Fruit fly (Drosophila melanogaster) whole organism, embryonic: ENCODE data around the gene soti.

Experiments used
- B-H1 ChIP-seq: fragments of 200-800 bp; sonication (Bioruptor generic); IDR thresholded peaks from 3 replicates; pipeline ENCODE4 v1.3.6; 2022; ENCODE audit warnings: missing biosample characterization, missing genetic modification characterization
- Blimp-1 ChIP-seq: fragments of 200-800 bp; sonication (Bioruptor generic); optimal IDR thresholded peaks from 3 replicates; lab custom pipeline; 2018; ENCODE audit warnings: missing biosample characterization, missing genetic modification characterization, mild to moderate bottlenecking, moderate library complexity, missing genetic modification reagents
- CG10209 ChIP-seq: fragments of 200-800 bp; sonication (Bioruptor generic); optimal IDR thresholded peaks from 3 replicates; lab custom pipeline; 2017; ENCODE audit warnings: missing biosample characterization, mild to moderate bottlenecking, missing genetic modification characterization, missing genetic modification reagents
- CG12299 ChIP-seq: fragments of 200-800 bp; sonication (Bioruptor generic); optimal IDR thresholded peaks from 2 replicates; lab custom pipeline; 2018; ENCODE audit warnings: missing biosample characterization, mild to moderate bottlenecking, missing genetic modification characterization
- CG13287 ChIP-seq: fragments of 200-800 bp; sonication (Bioruptor generic); IDR thresholded peaks from 2 replicates; pipeline ENCODE4 v1.3.6; 2022; ENCODE audit warnings: missing biosample characterization, missing genetic modification characterization; ENCODE audit not compliant: partially characterized antibody
- CG14667 ChIP-seq: fragments of 200-800 bp; sonication (Bioruptor generic); IDR thresholded peaks from 2 replicates; pipeline ENCODE4 v1.3.6; 2022; ENCODE audit warnings: missing biosample characterization, missing genetic modification characterization
- CG15011 ChIP-seq: fragments of 200-800 bp; sonication (Bioruptor generic); optimal IDR thresholded peaks from 3 replicates; lab custom pipeline; 2018; ENCODE audit warnings: missing biosample characterization, mild to moderate bottlenecking, missing genetic modification characterization
- CG3838 ChIP-seq: fragments of 200-800 bp; sonication (Bioruptor generic); optimal IDR thresholded peaks from 3 replicates; lab custom pipeline; 2016; ENCODE audit warnings: missing biosample characterization, missing genetic modification characterization
- CG4854 ChIP-seq: fragments of 200-800 bp; sonication (Bioruptor generic); optimal IDR thresholded peaks from 2 replicates; lab custom pipeline; 2016; ENCODE audit warnings: missing biosample characterization, missing genetic modification characterization, inconsistent platforms
- CG5953 ChIP-seq: fragments of 200-800 bp; sonication (Bioruptor generic); IDR thresholded peaks from 2 replicates; pipeline ENCODE4 v1.3.6; 2022; ENCODE audit warnings: missing biosample characterization, missing genetic modification characterization
- CG6765 ChIP-seq: fragments of 200-800 bp; sonication (Bioruptor generic); optimal IDR thresholded peaks from 3 replicates; lab custom pipeline; 2017; ENCODE audit warnings: missing biosample characterization, mild to moderate bottlenecking, missing genetic modification characterization
- CG9215 ChIP-seq: fragments of 200-800 bp; sonication (Bioruptor generic); IDR thresholded peaks from 2 replicates; pipeline ENCODE4 v1.3.6; 2022; ENCODE audit warnings: missing biosample characterization, missing genetic modification characterization
- CG9609 ChIP-seq: fragments of 200-800 bp; sonication (Bioruptor generic); optimal IDR thresholded peaks from 3 replicates; lab custom pipeline; 2016; ENCODE audit warnings: missing biosample characterization, missing genetic modification characterization
- CTCF ChIP-seq: fragments of 200-800 bp; sonication (Bioruptor generic); optimal IDR thresholded peaks from 2 replicates; lab custom pipeline; 2017; ENCODE audit warnings: missing biosample characterization, mild to moderate bottlenecking, missing genetic modification characterization, moderate library complexity
- Chrac-16 ChIP-seq: fragments of 200-800 bp; sonication (Bioruptor generic); optimal IDR thresholded peaks from 3 replicates; lab custom pipeline; 2016; ENCODE audit warnings: missing biosample characterization, missing genetic modification characterization
- CkIIα-i1 ChIP-seq: fragments of 200-800 bp; sonication (Bioruptor generic); IDR thresholded peaks from 2 replicates; pipeline ENCODE4 v1.3.6; 2022; ENCODE audit warnings: missing biosample characterization, missing genetic modification characterization
- Gug ChIP-seq: fragments of 200-800 bp; sonication (Bioruptor generic); IDR thresholded peaks from 4 replicates; pipeline ENCODE4 v1.3.6; 2022; ENCODE audit warnings: missing biosample characterization, missing genetic modification characterization
- HHEX ChIP-seq: fragments of 200-800 bp; sonication (Bioruptor generic); optimal IDR thresholded peaks from 3 replicates; lab custom pipeline; 2017; ENCODE audit warnings: missing biosample characterization, mild to moderate bottlenecking, missing genetic modification characterization, missing genetic modification reagents
- Hr39 ChIP-seq: fragments of >200 bp; optimal IDR thresholded peaks from 2 replicates; lab custom pipeline; 2017
- Med ChIP-seq: fragments of 200-800 bp; sonication (Bioruptor generic); peaks from one replicate; lab custom pipeline; 2016; ENCODE audit warnings: missing biosample characterization, missing genetic modification characterization, mild to moderate bottlenecking, inconsistent platforms, moderate library complexity
- Meics ChIP-seq: fragments of 200-800 bp; sonication (Bioruptor generic); optimal IDR thresholded peaks from 2 replicates; lab custom pipeline; 2017; ENCODE audit warnings: missing biosample characterization, mild to moderate bottlenecking, missing genetic modification characterization
- Side ChIP-seq: fragments of 200-800 bp; sonication (Bioruptor generic); optimal IDR thresholded peaks from 2 replicates; lab custom pipeline; 2016; ENCODE audit warnings: missing biosample characterization, missing genetic modification characterization
- YL-1 ChIP-seq: fragments of 200-800 bp; sonication (Bioruptor generic); optimal IDR thresholded peaks from 3 replicates; lab custom pipeline; 2017; ENCODE audit warnings: missing biosample characterization, mild to moderate bottlenecking, missing genetic modification characterization
- ase ChIP-seq: fragments of 200-800 bp; sonication (Bioruptor generic); IDR thresholded peaks from 3 replicates; pipeline ENCODE4 v1.3.6; 2022; ENCODE audit warnings: missing biosample characterization, missing genetic modification characterization
- az2 ChIP-seq: fragments of 200-800 bp; sonication (Bioruptor generic); optimal IDR thresholded peaks from 3 replicates; lab custom pipeline; 2016; ENCODE audit warnings: missing biosample characterization, missing genetic modification characterization
- bcd ChIP-seq: fragments of 200-800 bp; sonication (Bioruptor generic); optimal IDR thresholded peaks from 2 replicates; lab custom pipeline; 2017; ENCODE audit warnings: missing biosample characterization, mild to moderate bottlenecking, missing genetic modification characterization
- btn ChIP-seq: fragments of 200-800 bp; sonication (Bioruptor generic); optimal IDR thresholded peaks from 2 replicates; lab custom pipeline; 2016; ENCODE audit warnings: missing biosample characterization, missing genetic modification characterization
- cad ChIP-seq: fragments of >200 bp; optimal IDR thresholded peaks from 2 replicates; lab custom pipeline; 2017; ENCODE audit warnings: missing biosample characterization, missing genetic modification characterization
- danr ChIP-seq: fragments of 200-800 bp; sonication (Bioruptor generic); IDR thresholded peaks from 2 replicates; pipeline ENCODE4 v1.3.6; 2022; ENCODE audit warnings: missing biosample characterization, missing genetic modification characterization
- fd96Cb ChIP-seq: fragments of 200-800 bp; sonication (Bioruptor generic); optimal IDR thresholded peaks from 2 replicates; lab custom pipeline; 2018; ENCODE audit warnings: missing biosample characterization, mild to moderate bottlenecking, missing genetic modification characterization, moderate library complexity
- gcm ChIP-seq: fragments of 200-800 bp; sonication (Bioruptor generic); optimal IDR thresholded peaks from 2 replicates; lab custom pipeline; 2019; ENCODE audit warnings: missing biosample characterization, mild to moderate bottlenecking, missing genetic modification characterization, moderate library complexity
- gfzf ChIP-seq: fragments of 200-800 bp; sonication (Bioruptor generic); optimal IDR thresholded peaks from 2 replicates; lab custom pipeline; 2016; ENCODE audit warnings: missing biosample characterization, mild to moderate bottlenecking, missing genetic modification characterization, moderate library complexity
- gsb ChIP-seq: fragments of 200-800 bp; sonication (Bioruptor generic); IDR thresholded peaks from 2 replicates; pipeline ENCODE4 v1.3.6; 2022; ENCODE audit warnings: missing biosample characterization, missing genetic modification characterization
- gsb-n ChIP-seq: fragments of 200-800 bp; sonication (Bioruptor generic); optimal IDR thresholded peaks from 3 replicates; lab custom pipeline; 2018; ENCODE audit warnings: missing biosample characterization, mild to moderate bottlenecking, missing genetic modification characterization
- insv ChIP-seq, 2 experiments: fragments of 200-800 bp; sonication (Bioruptor generic); optimal IDR thresholded peaks; 3 replicates each; lab custom pipeline; 2016 to 2018; ENCODE audit warnings: missing biosample characterization in 2 of 2, missing genetic modification characterization in 2 of 2
- jing ChIP-seq: fragments of 200-800 bp; sonication (Bioruptor generic); optimal IDR thresholded peaks from 2 replicates; lab custom pipeline; 2018; ENCODE audit warnings: missing biosample characterization, mild to moderate bottlenecking, missing genetic modification characterization
- knrl ChIP-seq: fragments of 200-800 bp; sonication (Bioruptor generic); IDR thresholded peaks from 3 replicates; pipeline ENCODE4 v1.3.6; 2022; ENCODE audit warnings: missing biosample characterization, missing genetic modification characterization; ENCODE audit not compliant: partially characterized antibody
- lbe ChIP-seq: fragments of 200-800 bp; sonication (Bioruptor generic); optimal IDR thresholded peaks from 2 replicates; lab custom pipeline; 2016; ENCODE audit warnings: missing biosample characterization, mild to moderate bottlenecking, missing genetic modification characterization
- lilli ChIP-seq: fragments of 200-800 bp; sonication (Bioruptor generic); optimal IDR thresholded peaks from 3 replicates; lab custom pipeline; 2016; ENCODE audit warnings: missing biosample characterization, missing genetic modification characterization
- lola ChIP-seq, 3 experiments: fragments of >200 bp in 2 of 3; fragments of 200-800 bp in 1 of 3; sonication (Bioruptor generic) in 1 of 3; optimal IDR thresholded peaks; 2 replicates each; lab custom pipeline; 2017 to 2019; ENCODE audit warnings: missing biosample characterization in 3 of 3, missing genetic modification characterization in 3 of 3, mild to moderate bottlenecking in 1 of 3, moderate library complexity in 1 of 3
- nom ChIP-seq: fragments of 200-800 bp; sonication (Bioruptor generic); optimal IDR thresholded peaks from 2 replicates; lab custom pipeline; 2017; ENCODE audit warnings: missing biosample characterization, missing genetic modification characterization, mild to moderate bottlenecking, moderate library complexity, missing genetic modification reagents
- phol ChIP-seq: fragments of 200-800 bp; sonication (Bioruptor generic); optimal IDR thresholded peaks from 3 replicates; lab custom pipeline; 2018; ENCODE audit warnings: missing biosample characterization, mild to moderate bottlenecking, missing genetic modification characterization, moderate library complexity
- pnt ChIP-seq: fragments of 200-800 bp; sonication (Bioruptor generic); optimal IDR thresholded peaks from 3 replicates; lab custom pipeline; 2016; ENCODE audit warnings: missing biosample characterization, missing genetic modification characterization
- schlank ChIP-seq: fragments of 200-800 bp; sonication (Bioruptor generic); optimal IDR thresholded peaks from 2 replicates; lab custom pipeline; 2018; ENCODE audit warnings: missing biosample characterization, mild to moderate bottlenecking, missing genetic modification characterization
- sqz ChIP-seq: fragments of 200-800 bp; sonication (Bioruptor generic); optimal IDR thresholded peaks from 3 replicates; lab custom pipeline; 2018; ENCODE audit warnings: missing biosample characterization, mild to moderate bottlenecking, missing genetic modification characterization
- stc ChIP-seq: fragments of 200-800 bp; sonication (Bioruptor generic); IDR thresholded peaks from 2 replicates; pipeline ENCODE4 v1.3.6; 2022; ENCODE audit warnings: missing biosample characterization, missing genetic modification characterization
- sug ChIP-seq: fragments of 200-800 bp; optimal IDR thresholded peaks from 2 replicates; lab custom pipeline; 2019; ENCODE audit warnings: missing biosample characterization, mild to moderate bottlenecking, missing genetic modification characterization, moderate library complexity
- zf30C ChIP-seq: fragments of 200-800 bp; sonication (Bioruptor generic); optimal IDR thresholded peaks from 3 replicates; lab custom pipeline; 2018; ENCODE audit warnings: missing biosample characterization, mild to moderate bottlenecking, missing genetic modification characterization

soti gene

DNA sequence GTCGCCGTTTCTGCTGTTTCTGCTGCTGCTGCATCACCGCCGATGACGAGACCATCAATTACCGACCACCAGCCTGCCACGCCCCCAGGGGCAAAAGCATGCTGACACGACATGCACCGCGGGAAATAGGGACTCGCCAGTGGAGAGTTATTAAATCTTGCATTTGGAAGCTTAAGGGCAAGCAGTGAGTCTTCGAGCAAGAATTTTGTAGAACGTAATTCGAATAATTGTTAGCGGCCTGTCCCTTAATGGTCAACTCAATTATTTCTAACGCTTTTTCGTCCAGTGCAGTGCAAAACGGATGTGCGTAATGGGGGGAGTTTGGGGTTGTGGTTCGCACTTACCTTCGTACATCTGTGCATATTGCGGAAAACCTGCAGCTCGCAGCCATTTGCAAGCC, 17.9 kb upstream of the soti start:
- peak; percentile 8 for TF ChIP-seq lbe (GFP tag; lab: Kevin White, UChicago)
- no peak for TF ChIP-seq CG12299
- TF ChIP-seq Med (GFP tag; lab: Kevin White, UChicago): peak; percentile 29
- no peak for TF ChIP-seq gsb-n (tag; lab: Kevin White, UChicago)

DNA sequence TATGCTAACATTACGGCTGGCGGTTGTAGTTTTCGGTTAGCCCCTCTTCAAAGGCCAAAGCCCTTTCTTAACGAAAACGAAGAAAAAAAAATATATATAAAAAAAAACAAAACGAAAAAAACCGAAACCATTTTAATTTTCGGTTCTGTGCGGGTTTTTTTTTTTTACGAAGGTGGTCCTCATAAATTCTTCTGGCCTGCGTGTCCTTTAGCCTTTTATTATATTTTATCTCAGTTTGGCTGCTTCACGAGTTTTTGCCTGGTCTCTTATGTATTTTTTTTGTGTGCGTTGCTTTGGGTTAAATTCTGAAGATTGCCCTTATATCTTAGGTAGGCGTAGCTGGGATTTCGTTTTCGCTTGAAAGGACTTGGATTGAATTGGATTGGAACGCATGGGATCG, 17.1 kb upstream of the soti start:
- no peak for TF ChIP-seq CG6765 (GFP tag; lab: Kevin White, UChicago)
- no peak for TF ChIP-seq bcd (GFP tag; lab: Kevin White, UChicago)
- peak; percentile 16 for TF ChIP-seq nom (GFP tag; lab: Kevin White, UChicago)

DNA sequence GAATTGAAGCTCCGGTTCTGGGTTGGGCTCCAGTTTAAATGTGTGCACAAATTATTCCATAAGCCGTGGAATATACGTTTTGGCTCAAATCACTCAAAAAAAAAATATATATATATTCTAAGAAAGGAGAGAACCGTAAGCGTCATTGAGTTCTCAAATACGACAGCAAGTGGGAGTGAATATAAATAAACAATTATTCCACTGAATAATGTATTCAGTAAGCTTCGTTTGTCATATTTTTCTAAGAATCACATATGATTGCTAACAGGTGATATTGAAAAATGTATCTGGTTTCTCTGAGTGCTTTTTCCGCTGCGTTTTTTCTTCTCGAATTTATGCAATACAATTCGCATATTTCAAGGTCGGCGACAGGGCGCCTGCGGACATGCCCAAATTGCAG, 16.4 kb upstream of the soti start:
- TF ChIP-seq zf30C (GFP tag; lab: Kevin White, UChicago) (no peak), CG9215 (GFP tag; lab: Robert Waterston, UW) (no peak), knrl (GFP tag; lab: Robert Waterston, UW) (no peak), ase (GFP tag; lab: Robert Waterston, UW) (no peak), CG5953 (GFP tag; lab: Robert Waterston, UW) (no peak), sqz (GFP tag; lab: Kevin White, UChicago) (no peak), CG13287 (no peak), HHEX (no peak), gsb (GFP tag; lab: Robert Waterston, UW) (no peak), schlank (tag; lab: Kevin White, UChicago) (no peak), Blimp-1 (GFP tag; lab: Kevin White, UChicago) (no peak), Meics (GFP tag; lab: Kevin White, UChicago) (no peak), CTCF (GFP tag; lab: Kevin White, UChicago) (no peak), CG10209 (GFP tag; lab: Kevin White, UChicago) (no peak), Side (no peak)

DNA sequence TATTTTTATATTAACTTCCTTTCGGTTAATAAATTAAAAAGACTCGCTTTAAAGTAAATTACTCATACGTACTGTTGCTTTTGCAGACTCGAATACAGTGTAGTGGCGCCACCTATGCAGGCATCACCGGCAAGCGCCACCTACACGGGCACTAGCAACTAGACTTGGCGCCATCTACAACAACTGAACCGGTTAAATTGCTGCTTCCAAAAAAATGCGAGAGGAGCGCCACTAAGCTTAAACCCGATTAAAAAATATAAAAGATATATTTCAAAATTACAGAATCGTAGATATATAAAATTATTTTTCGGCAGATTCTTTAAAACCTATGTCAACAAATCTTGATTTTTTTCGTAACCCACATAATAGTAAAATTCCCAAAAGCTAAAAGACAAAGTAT, 9.8 kb upstream of the soti start:
- TF ChIP-seq CG4854 (GFP tag; lab: Kevin White, UChicago): peak; percentile 86
- peak; percentile 77 for TF ChIP-seq danr
- peak; percentile 74 for TF ChIP-seq B-H1 (GFP tag; lab: Robert Waterston, UW)
- peak; percentile 81 for TF ChIP-seq fd96Cb
- TF ChIP-seq az2: peak; percentile 83
- peak in 1 of 3 experiments; percentile 36 for TF ChIP-seq lola (GFP tag; optimal IDR thresholded peaks at IDR 0.05; lab: Kevin White, UChicago)
- TF ChIP-seq pnt (GFP tag; lab: Kevin White, UChicago): peak; percentile 90
- TF ChIP-seq Chrac-16: peak; percentile 85
- TF ChIP-seq lilli (GFP tag; lab: Kevin White, UChicago): peak; percentile 75
- peak; percentile 13 for TF ChIP-seq jing (GFP tag; lab: Kevin White, UChicago)
- TF ChIP-seq btn: peak; percentile 54
- peak; percentile 50 for TF ChIP-seq sqz (GFP tag; lab: Kevin White, UChicago)
- peak; percentile 67 for TF ChIP-seq phol (tag; lab: Kevin White, UChicago)
- peak; percentile 8 for TF ChIP-seq gfzf
- peak; percentile 80 for TF ChIP-seq sug
- TF ChIP-seq CG3838 (GFP tag; lab: Kevin White, UChicago): no peak
- TF ChIP-seq YL-1 (GFP tag; lab: Kevin White, UChicago): no peak
- peak in 1 of 2 experiments; percentile 15 for TF ChIP-seq insv (GFP tag; optimal IDR thresholded peaks at IDR 0.05; lab: Kevin White, UChicago)
- TF ChIP-seq CG15011: peak; percentile 52
- TF ChIP-seq Gug: peak; percentile 95
- peak; percentile 31 for TF ChIP-seq CG9609 (GFP tag; lab: Kevin White, UChicago)
- TF ChIP-seq Hr39 (lab: Kevin White, UChicago): no peak
- TF ChIP-seq stc (GFP tag; lab: Robert Waterston, UW): peak; percentile 73
- no peak for TF ChIP-seq cad (GFP tag; lab: Kevin White, UChicago)
- TF ChIP-seq CG14667 (GFP tag; lab: Robert Waterston, UW): peak; percentile 91
- TF ChIP-seq CkIIα-i1 (GFP tag; lab: Robert Waterston, UW): no peak
- TF ChIP-seq gcm: no peak
- peak; percentile 84 for TF ChIP-seq CG5953 (GFP tag; lab: Robert Waterston, UW)
